Fruit fly (Drosophila melanogaster) whole organism, embryonic: Measurements from ENCODE around the gene Idua.
A peak's percentile ranks its signal among the peaks of the same experiment; 100 is the strongest.

Experiments used
- ATbp ChIP-seq: fragments of 200-800 bp; sonication (Bioruptor generic); optimal IDR thresholded peaks from 2 replicates; lab custom pipeline; 2017; ENCODE audit warnings: missing biosample characterization, mild to moderate bottlenecking, missing genetic modification characterization, missing genetic modification reagents
- Bdp1 ChIP-seq: fragments of 200-800 bp; sonication (Bioruptor generic); optimal IDR thresholded peaks from 3 replicates; lab custom pipeline; 2016; ENCODE audit warnings: missing biosample characterization, missing genetic modification characterization
- CG10267 ChIP-seq: fragments of 200-800 bp; sonication (Bioruptor generic); optimal IDR thresholded peaks from 2 replicates; lab custom pipeline; 2018; ENCODE audit warnings: missing biosample characterization, mild to moderate bottlenecking, missing genetic modification characterization, moderate library complexity
- CG11247 ChIP-seq: fragments of 200-800 bp; sonication (Bioruptor generic); IDR thresholded peaks from 2 replicates; pipeline ENCODE4 v1.3.6; 2022; ENCODE audit warnings: missing biosample characterization, missing genetic modification characterization
- CG12219 ChIP-seq: fragments of 200-800 bp; sonication (Bioruptor generic); optimal IDR thresholded peaks from 3 replicates; lab custom pipeline; 2018; ENCODE audit warnings: missing biosample characterization, mild to moderate bottlenecking, missing genetic modification characterization
- CG12391 ChIP-seq: fragments of 200-800 bp; sonication (Bioruptor generic); optimal IDR thresholded peaks from 3 replicates; lab custom pipeline; 2018; ENCODE audit warnings: missing biosample characterization, mild to moderate bottlenecking, missing genetic modification characterization, moderate library complexity
- CG13123 ChIP-seq: fragments of 200-800 bp; sonication (Bioruptor generic); optimal IDR thresholded peaks from 2 replicates; lab custom pipeline; 2016; ENCODE audit warnings: missing biosample characterization, missing genetic modification characterization
- CG13424 ChIP-seq: fragments of 200-800 bp; sonication (Bioruptor generic); optimal IDR thresholded peaks from 2 replicates; lab custom pipeline; 2019; ENCODE audit warnings: missing biosample characterization, mild to moderate bottlenecking, missing genetic modification characterization, moderate library complexity
- CG14860 ChIP-seq: fragments of 200-800 bp; sonication (Bioruptor generic); IDR thresholded peaks from 3 replicates; pipeline ENCODE4 v1.3.6; 2022; ENCODE audit warnings: missing biosample characterization, missing genetic modification characterization; ENCODE audit not compliant: partially characterized antibody
- CG15073 ChIP-seq: fragments of 200-800 bp; sonication (Bioruptor generic); optimal IDR thresholded peaks from 2 replicates; lab custom pipeline; 2016; ENCODE audit warnings: missing biosample characterization, missing genetic modification characterization
- CG15269 ChIP-seq: fragments of 200-800 bp; sonication (Bioruptor generic); optimal IDR thresholded peaks from 2 replicates; lab custom pipeline; 2018; ENCODE audit warnings: missing biosample characterization, mild to moderate bottlenecking, missing genetic modification characterization, moderate library complexity
- CG1529 ChIP-seq: fragments of 200-800 bp; sonication (Bioruptor generic); optimal IDR thresholded peaks from 3 replicates; lab custom pipeline; 2018; ENCODE audit warnings: missing biosample characterization, missing genetic modification characterization
- CG15514 ChIP-seq: fragments of 200-800 bp; sonication (Bioruptor generic); optimal IDR thresholded peaks from 3 replicates; lab custom pipeline; 2017; ENCODE audit warnings: missing biosample characterization, missing genetic modification characterization, mild to moderate bottlenecking, moderate library complexity, missing genetic modification reagents
- CG16813 ChIP-seq: fragments of 200-800 bp; sonication (Bioruptor generic); IDR thresholded peaks from 3 replicates; pipeline ENCODE4 v1.3.6; 2022; ENCODE audit warnings: missing biosample characterization, missing genetic modification characterization; ENCODE audit not compliant: partially characterized antibody
- CG17802 ChIP-seq: fragments of 200-800 bp; sonication (Bioruptor generic); optimal IDR thresholded peaks from 2 replicates; lab custom pipeline; 2018; ENCODE audit warnings: missing biosample characterization, mild to moderate bottlenecking, missing genetic modification characterization, moderate library complexity
- CG17912 ChIP-seq: fragments of 200-800 bp; sonication (Bioruptor generic); optimal IDR thresholded peaks from 2 replicates; lab custom pipeline; 2018; ENCODE audit warnings: missing biosample characterization, mild to moderate bottlenecking, missing genetic modification characterization
- CG18476 ChIP-seq: fragments of 200-800 bp; sonication (Bioruptor generic); optimal IDR thresholded peaks from 2 replicates; lab custom pipeline; 2016; ENCODE audit warnings: missing biosample characterization, mild to moderate bottlenecking, missing genetic modification characterization
- CG2199 ChIP-seq: fragments of 200-800 bp; sonication (Bioruptor generic); IDR thresholded peaks from 3 replicates; pipeline ENCODE4 v1.3.6; 2022; ENCODE audit warnings: missing biosample characterization, missing genetic modification characterization
- CG3995 ChIP-seq: fragments of 200-800 bp; sonication (Bioruptor generic); optimal IDR thresholded peaks from 3 replicates; lab custom pipeline; 2016; ENCODE audit warnings: missing biosample characterization, missing genetic modification characterization
- CG8478 ChIP-seq: fragments of >200 bp; optimal IDR thresholded peaks from 2 replicates; lab custom pipeline; 2018
- CG9817 ChIP-seq: fragments of 200-800 bp; sonication (Bioruptor generic); optimal IDR thresholded peaks from 2 replicates; lab custom pipeline; 2018; ENCODE audit warnings: missing biosample characterization, mild to moderate bottlenecking, missing genetic modification characterization, moderate library complexity
- CG9932 ChIP-seq: fragments of 200-800 bp; sonication (Bioruptor generic); IDR thresholded peaks from 2 replicates; pipeline ENCODE4 v1.3.6; 2022; ENCODE audit warnings: missing biosample characterization, missing genetic modification characterization
- CoRest ChIP-seq: fragments of 200-800 bp; sonication (Bioruptor generic); optimal IDR thresholded peaks from 3 replicates; lab custom pipeline; 2018; ENCODE audit warnings: missing biosample characterization, mild to moderate bottlenecking, missing genetic modification characterization, moderate library complexity
- D ChIP-seq, 2 experiments: fragments of 200-800 bp in 1 of 2; fragments of >200 bp in 1 of 2; sonication (Bioruptor generic) in 1 of 2; optimal IDR thresholded peaks; 2 replicates in 1 of 2; 3 replicates in 1 of 2; lab custom pipeline; 2017; ENCODE audit warnings: mild to moderate bottlenecking in 1 of 2, missing biosample characterization in 1 of 2, missing genetic modification characterization in 1 of 2, missing genetic modification reagents in 1 of 2
- Dbx ChIP-seq: fragments of 200-800 bp; sonication (Bioruptor generic); IDR thresholded peaks from 3 replicates; pipeline ENCODE4 v1.3.6; 2022; ENCODE audit warnings: missing biosample characterization, missing genetic modification characterization
- ERR ChIP-seq: fragments of 200-800 bp; sonication (Bioruptor generic); optimal IDR thresholded peaks from 2 replicates; lab custom pipeline; 2016; ENCODE audit warnings: missing biosample characterization, missing genetic modification characterization
- Fer3 ChIP-seq: fragments of 200-800 bp; sonication (Bioruptor generic); optimal IDR thresholded peaks from 2 replicates; lab custom pipeline; 2018; ENCODE audit warnings: missing biosample characterization, mild to moderate bottlenecking, missing genetic modification characterization, moderate library complexity
- Hr39 ChIP-seq: fragments of >200 bp; optimal IDR thresholded peaks from 2 replicates; lab custom pipeline; 2017
- Mes4 ChIP-seq: fragments of 200-800 bp; sonication (Bioruptor generic); optimal IDR thresholded peaks from 2 replicates; lab custom pipeline; 2016; ENCODE audit warnings: missing biosample characterization, missing genetic modification characterization
- NC2α ChIP-seq: fragments of 200-800 bp; sonication (Bioruptor generic); optimal IDR thresholded peaks from 2 replicates; lab custom pipeline; 2016; ENCODE audit warnings: missing biosample characterization, missing genetic modification characterization
- NC2β ChIP-seq: fragments of 200-800 bp; sonication (Bioruptor generic); optimal IDR thresholded peaks from 2 replicates; lab custom pipeline; 2016; ENCODE audit warnings: missing biosample characterization, missing genetic modification characterization
- NK7.1 ChIP-seq: fragments of 200-800 bp; sonication (Bioruptor generic); optimal IDR thresholded peaks from 3 replicates; lab custom pipeline; 2016; ENCODE audit warnings: missing biosample characterization, missing genetic modification characterization
- Rx ChIP-seq: fragments of 200-800 bp; sonication (Bioruptor generic); IDR thresholded peaks from 2 replicates; pipeline ENCODE4 v1.3.6; 2022; ENCODE audit warnings: missing biosample characterization, missing genetic modification characterization
- Sox102F ChIP-seq: fragments of 200-800 bp; sonication (Bioruptor generic); optimal IDR thresholded peaks from 2 replicates; lab custom pipeline; 2018; ENCODE audit warnings: missing biosample characterization, mild to moderate bottlenecking, missing genetic modification characterization, moderate library complexity
- ac ChIP-seq: fragments of 200-800 bp; sonication (Bioruptor generic); optimal IDR thresholded peaks from 3 replicates; lab custom pipeline; 2017; ENCODE audit warnings: missing biosample characterization, mild to moderate bottlenecking, missing genetic modification characterization
- ara ChIP-seq: fragments of 200-800 bp; sonication (Bioruptor generic); IDR thresholded peaks from 2 replicates; pipeline ENCODE4 v1.3.6; 2022; ENCODE audit warnings: missing biosample characterization, missing genetic modification characterization
- dmrt11E ChIP-seq: fragments of 200-800 bp; sonication (Bioruptor generic); optimal IDR thresholded peaks from 3 replicates; lab custom pipeline; 2018; ENCODE audit warnings: missing biosample characterization, mild to moderate bottlenecking, missing genetic modification characterization, moderate library complexity
- dmrt99B ChIP-seq: fragments of 200-800 bp; sonication (Bioruptor generic); optimal IDR thresholded peaks from 2 replicates; lab custom pipeline; 2018; ENCODE audit warnings: missing biosample characterization, mild to moderate bottlenecking, missing genetic modification characterization, moderate library complexity
- en ChIP-seq: fragments of 200-800 bp; sonication (Bioruptor generic); optimal IDR thresholded peaks from 2 replicates; lab custom pipeline; 2016; ENCODE audit warnings: missing biosample characterization, missing genetic modification characterization
- exex ChIP-seq: fragments of 200-800 bp; sonication (Bioruptor generic); optimal IDR thresholded peaks from 4 replicates; lab custom pipeline; 2018; ENCODE audit warnings: missing biosample characterization, mild to moderate bottlenecking, missing genetic modification characterization, moderate library complexity
- grau ChIP-seq: fragments of 200-800 bp; optimal IDR thresholded peaks from 3 replicates; lab custom pipeline; 2019; ENCODE audit warnings: missing biosample characterization, mild to moderate bottlenecking, missing genetic modification characterization, moderate library complexity
- maf-S ChIP-seq: fragments of 200-800 bp; sonication (Bioruptor generic); optimal IDR thresholded peaks from 2 replicates; lab custom pipeline; 2016; ENCODE audit warnings: missing biosample characterization, missing genetic modification characterization
- nerfin-1 ChIP-seq: fragments of 200-800 bp; sonication (Bioruptor generic); optimal IDR thresholded peaks from 3 replicates; lab custom pipeline; 2019; ENCODE audit warnings: missing biosample characterization, mild to moderate bottlenecking, missing genetic modification characterization, moderate library complexity
- peb ChIP-seq: fragments of 200-800 bp; sonication (Bioruptor generic); IDR thresholded peaks from 2 replicates; pipeline ENCODE4 v1.3.6; 2022; ENCODE audit warnings: missing biosample characterization, missing genetic modification characterization
- pho ChIP-seq: fragments of 200-800 bp; sonication (Bioruptor generic); optimal IDR thresholded peaks from 2 replicates; lab custom pipeline; 2016; ENCODE audit warnings: missing biosample characterization, missing genetic modification characterization
- pita ChIP-seq: fragments of 200-800 bp; sonication (Bioruptor generic); optimal IDR thresholded peaks from 2 replicates; lab custom pipeline; 2017; ENCODE audit warnings: missing biosample characterization, mild to moderate bottlenecking, missing genetic modification characterization
- pros ChIP-seq: fragments of 200-800 bp; sonication (Bioruptor generic); optimal IDR thresholded peaks from 3 replicates; lab custom pipeline; 2019; ENCODE audit warnings: missing biosample characterization, mild to moderate bottlenecking, missing genetic modification characterization, moderate library complexity
- pzg ChIP-seq: fragments of 200-800 bp; sonication (Bioruptor generic); optimal IDR thresholded peaks from 3 replicates; lab custom pipeline; 2018; ENCODE audit warnings: missing biosample characterization, mild to moderate bottlenecking, missing genetic modification characterization, moderate library complexity
- tap ChIP-seq: fragments of 200-800 bp; optimal IDR thresholded peaks from 3 replicates; lab custom pipeline; 2019; ENCODE audit warnings: missing biosample characterization, mild to moderate bottlenecking, missing genetic modification characterization, moderate library complexity
- trem ChIP-seq: fragments of 200-800 bp; optimal IDR thresholded peaks from 3 replicates; lab custom pipeline; 2019; ENCODE audit warnings: missing biosample characterization, mild to moderate bottlenecking, missing genetic modification characterization, moderate library complexity
- vvl ChIP-seq: fragments of 200-800 bp; sonication (Bioruptor generic); IDR thresholded peaks from 2 replicates; pipeline ENCODE4 v1.3.6; 2022; ENCODE audit warnings: missing biosample characterization, missing genetic modification characterization

Gene Idua

dm6 chr2L:11123499-11123898 is 10.6 kb upstream of the Idua start, which contains the start of the genes Csl4 and Nup160 (continued):
- TF ChIP-seq peb (GFP tag; lab: Robert Waterston, UW) (no peak; the same call in 1 of the 2 replicates), Mes4 (GFP tag; lab: Kevin White, UChicago) (peak; percentile 69), dmrt11E (peak; percentile 64), NC2β (GFP tag; lab: Kevin White, UChicago) (peak; percentile 76), pita (GFP tag; lab: Kevin White, UChicago) (no peak), exex (tag; lab: Kevin White, UChicago) (peak; percentile 19), tap (tag; lab: Kevin White, UChicago) (no peak), CG10267 (peak; percentile 97), CG13424 (tag; lab: Kevin White, UChicago) (peak; percentile 77), NC2α (peak; percentile 38), en (GFP tag; lab: Kevin White, UChicago) (peak; percentile 46), CG15269 (no peak), Dbx (GFP tag; lab: Robert Waterston, UW) (peak; percentile 86), ATbp (GFP tag; lab: Kevin White, UChicago) (no peak), pros (GFP tag; lab: Kevin White, UChicago) (no peak), CG17802 (tag; lab: Kevin White, UChicago) (peak; percentile 2), CG8478 (no peak), pho (GFP tag; lab: Kevin White, UChicago) (peak; percentile 85), CG11247 (peak; percentile 72), CG15073 (GFP tag; lab: Kevin White, UChicago) (no peak), CG16813 (GFP tag; lab: Robert Waterston, UW) (no peak), Bdp1 (peak; percentile 74), ac (GFP tag; lab: Kevin White, UChicago) (no peak), CG3995 (GFP tag; lab: Kevin White, UChicago) (peak; percentile 57), ara (GFP tag; lab: Robert Waterston, UW) (peak; percentile 75), CG2199 (GFP tag; lab: Robert Waterston, UW) (no peak), CG17912 (GFP tag; lab: Kevin White, UChicago) (no peak), CG12391 (tag; lab: Kevin White, UChicago) (peak; percentile 83), CG15514 (peak; percentile 66), CoRest (peak; percentile 77), Fer3 (tag; lab: Kevin White, UChicago) (peak; percentile 69), CG9932 (GFP tag; lab: Robert Waterston, UW) (peak; percentile 83), CG12219 (GFP tag; lab: Kevin White, UChicago) (no peak), trem (tag; lab: Kevin White, UChicago) (peak; percentile 83), Hr39 (no peak), CG1529 (no peak), Sox102F (GFP tag; lab: Kevin White, UChicago) (no peak), CG18476 (GFP tag; lab: Kevin White, UChicago) (peak; percentile 68), CG14860 (GFP tag; lab: Robert Waterston, UW) (no peak), pzg (GFP tag; lab: Kevin White, UChicago) (peak; percentile 67), nerfin-1 (tag; lab: Kevin White, UChicago) (no peak), grau (tag; lab: Kevin White, UChicago) (peak; percentile 74), ERR (GFP tag; lab: Kevin White, UChicago) (peak; percentile 60), Rx (GFP tag; lab: Robert Waterston, UW) (peak; percentile 60), NK7.1 (GFP tag; lab: Kevin White, UChicago) (peak; percentile 61), vvl (GFP tag; lab: Robert Waterston, UW) (peak; percentile 87), D (optimal IDR thresholded peaks at IDR 0.05; lab: Kevin White, UChicago) (no peak), D (GFP tag; optimal IDR thresholded peaks at IDR 0.05; lab: Kevin White, UChicago) (no peak), CG13123 (GFP tag; lab: Kevin White, UChicago) (peak; percentile 74), maf-S (GFP tag; lab: Kevin White, UChicago) (peak; percentile 83), CG9817 (tag; lab: Kevin White, UChicago) (peak; percentile 76), dmrt99B (tag; lab: Kevin White, UChicago) (no peak)
